Worm (Caenorhabditis elegans): ENCODE measurements around the gene cyp-34A7.

ce11 chrV:3972846-3973245 is 9.2 kb upstream of the cyp-34A7 start, which contains the start of gene cyp-34A10:
- TF ChIP-seq K12H6.12 (tag; optimal IDR thresholded peaks at IDR 0.05) = no peak
- no peak for TF ChIP-seq snpc-4 (GFP tag; optimal IDR thresholded peaks at IDR 0.05)
- TF ChIP-seq snpc-4 (tag; optimal IDR thresholded peaks at IDR 0.05) = no peak
- no peak for TF ChIP-seq ztf-26 (tag; optimal IDR thresholded peaks at IDR 0.05)
- TF ChIP-seq sptf-2 (GFP tag; optimal IDR thresholded peaks at IDR 0.05) = no peak
- no peak for TF ChIP-seq F10E7.11 (tag; optimal IDR thresholded peaks at IDR 0.05)
- no peak for TF ChIP-seq ceh-100 (GFP tag; IDR thresholded peaks at IDR 0.05)
- TF ChIP-seq madf-8 (GFP tag; conservative IDR thresholded peaks at IDR 0.05) = no peak
- no peak for TF ChIP-seq Y53G8AR.9 (GFP tag; conservative IDR thresholded peaks at IDR 0.05)
- TF ChIP-seq ceh-27 (GFP tag; optimal IDR thresholded peaks at IDR 0.05) = no peak
- TF ChIP-seq ztf-6 (GFP tag; IDR thresholded peaks at IDR 0.05) = no peak
- no peak for TF ChIP-seq B0261.1 (tag; optimal IDR thresholded peaks at IDR 0.05)
- TF ChIP-seq tlf-1 (GFP tag; optimal IDR thresholded peaks at IDR 0.05) = no peak

Measured in whole organism, young adult.